Fruit fly (Drosophila melanogaster): ENCODE data around the gene CG12104.

The CG12104 gene

DNA sequence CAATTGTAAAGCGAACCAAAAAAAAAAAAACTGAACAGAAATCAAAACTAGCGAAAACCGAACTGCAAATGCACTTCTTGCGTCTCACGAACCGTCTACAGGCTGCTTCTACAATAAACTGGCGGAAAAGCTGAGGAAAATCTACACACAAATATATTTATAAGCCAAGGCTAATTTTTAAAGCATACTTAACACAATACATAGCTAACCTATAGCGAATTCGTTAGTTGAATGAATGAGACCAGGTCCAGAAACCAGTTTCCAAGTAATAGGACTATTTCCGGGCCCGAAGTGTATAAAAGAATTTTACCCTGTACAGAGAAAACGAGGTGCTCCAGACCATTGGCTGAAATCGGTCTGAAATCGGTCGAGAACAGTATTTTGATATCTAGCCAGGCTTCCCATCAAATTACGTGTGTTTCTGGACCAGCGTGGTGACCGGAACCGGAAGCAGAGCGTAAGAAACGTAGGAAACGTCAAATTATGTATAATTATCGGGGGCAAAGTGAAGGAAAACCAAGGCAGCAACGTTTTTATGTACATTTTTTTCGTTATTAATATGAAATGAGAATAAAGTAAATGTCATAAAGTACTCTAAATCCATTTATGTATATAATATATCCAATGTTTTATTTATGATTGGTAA lies 26.6 kb downstream of the CG12104 start (continued):
- TF ChIP-seq CG13287 (GFP tag; IDR thresholded peaks at IDR 0.05; ENCODE audit: partially characterized antibody) (no peak), CG8359 (GFP tag; optimal IDR thresholded peaks at IDR 0.05; ENCODE audit: borderline replicate concordance) (no peak), Drgx (GFP tag; IDR thresholded peaks at IDR 0.05) (peak; percentile 19; the same call in 1 of the 2 replicates), CG6813 (GFP tag; optimal IDR thresholded peaks at IDR 0.05) (no peak), CG15011 (GFP tag; optimal IDR thresholded peaks at IDR 0.05) (no peak), Gug (GFP tag; IDR thresholded peaks at IDR 0.05) (no peak), CG7271 (tag; optimal IDR thresholded peaks at IDR 0.05) (peak; percentile 18), CG10462 (GFP tag; optimal IDR thresholded peaks at IDR 0.05) (no peak), CG2120 (GFP tag; optimal IDR thresholded peaks at IDR 0.05) (no peak), Hey (tag; optimal IDR thresholded peaks at IDR 0.05) (no peak), Med (GFP tag) (peak; percentile 48), CG6791 (GFP tag; IDR thresholded peaks at IDR 0.05; ENCODE audit: partially characterized antibody) (no peak), CG31224 (GFP tag; IDR thresholded peaks at IDR 0.05) (no peak), br (optimal IDR thresholded peaks at IDR 0.05) (no peak), CG6765 (GFP tag; optimal IDR thresholded peaks at IDR 0.05) (no peak), Nf-YB (GFP tag; optimal IDR thresholded peaks at IDR 0.05) (no peak), CG4360 (GFP tag; IDR thresholded peaks at IDR 0.05) (no peak), CG4282 (GFP tag; optimal IDR thresholded peaks at IDR 0.05) (peak; percentile 3), mirr (GFP tag; optimal IDR thresholded peaks at IDR 0.05) (no peak), Mad (GFP tag; optimal IDR thresholded peaks at IDR 0.05) (no peak), ssp (GFP tag; IDR thresholded peaks at IDR 0.05) (no peak), CG1792 (GFP tag; optimal IDR thresholded peaks at IDR 0.05) (no peak), CG17186 (GFP tag; optimal IDR thresholded peaks at IDR 0.05) (no peak), CG12391 (tag; optimal IDR thresholded peaks at IDR 0.05) (no peak), dmrt11E (tag; optimal IDR thresholded peaks at IDR 0.05) (peak; percentile 5), pnt (GFP tag; optimal IDR thresholded peaks at IDR 0.05) (no peak), hkb (optimal IDR thresholded peaks at IDR 0.05) (no peak), hkb (GFP tag; IDR thresholded peaks at IDR 0.05) (peak; percentile 37; the same call in 1 of the 2 replicates)

DNA sequence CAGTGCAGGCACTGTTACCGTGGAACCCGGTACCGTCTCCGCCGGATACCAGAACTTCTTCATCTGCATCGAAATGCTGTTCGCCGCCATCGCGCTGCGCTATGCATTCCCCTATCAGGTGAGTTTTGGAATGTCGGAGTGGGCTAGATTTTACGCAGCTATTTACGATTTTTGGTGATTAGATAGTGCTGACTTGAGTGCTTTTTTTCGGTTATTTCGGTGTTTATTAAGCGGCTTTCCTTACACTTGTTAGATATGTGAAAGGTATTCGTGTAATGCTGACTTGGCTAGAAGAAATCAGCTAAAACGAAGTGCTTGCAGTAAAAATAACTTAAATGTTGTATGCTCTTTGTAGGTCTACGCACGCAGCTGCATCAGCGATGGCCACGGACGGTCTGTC lies 29.3 kb downstream of the CG12104 start:
- TF ChIP-seq sd (tag; optimal IDR thresholded peaks at IDR 0.05) (peak; percentile 97), CG2199 (GFP tag; IDR thresholded peaks at IDR 0.05) (0 out of 3 replicates have a peak, but pooled peaks have one; percentile 66), ara (GFP tag; IDR thresholded peaks at IDR 0.05) (no peak), vnd (GFP tag; IDR thresholded peaks at IDR 0.05; ENCODE audit: partially characterized antibody) (peak; percentile 20; the same call in 1 of the 3 replicates), wek (GFP tag; optimal IDR thresholded peaks at IDR 0.05) (peak; percentile 15)

DNA sequence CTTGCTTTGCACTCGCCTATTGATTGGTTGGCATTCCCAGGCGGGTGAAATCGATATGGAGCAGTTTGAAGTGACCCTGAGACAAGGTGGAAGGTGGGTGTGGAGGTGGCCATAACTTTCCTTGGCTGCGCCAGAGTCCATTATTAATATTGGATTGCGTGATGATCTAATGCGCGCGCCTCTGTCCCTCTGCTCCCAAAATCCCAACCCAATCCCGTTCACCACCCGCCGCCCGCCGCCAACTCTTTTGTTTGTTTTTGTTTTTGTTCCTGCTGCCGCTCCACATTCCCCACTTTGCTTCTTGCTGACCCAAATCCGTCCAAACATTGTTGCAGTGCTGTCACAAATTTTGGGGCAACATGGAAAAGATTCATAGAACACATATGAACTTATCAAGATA lies 31.4 kb downstream of the CG12104 start:
- TF ChIP-seq ERR (GFP tag; optimal IDR thresholded peaks at IDR 0.05) (no peak), Dip3 (GFP tag; optimal IDR thresholded peaks at IDR 0.05) (no peak), CG9817 (tag; optimal IDR thresholded peaks at IDR 0.05) (no peak), CG7987 (GFP tag; optimal IDR thresholded peaks at IDR 0.05) (no peak), sd (tag; optimal IDR thresholded peaks at IDR 0.05) (peak; percentile 42), chinmo (GFP tag; IDR thresholded peaks at IDR 0.05; ENCODE audit: partially characterized antibody) (0 out of 4 replicates have a peak, but pooled peaks have one; percentile 43), crol (GFP tag; IDR thresholded peaks at IDR 0.05) (peak; percentile 69), onecut (GFP tag; IDR thresholded peaks at IDR 0.05) (peak; percentile 36), Ets97D (GFP tag; optimal IDR thresholded peaks at IDR 0.05) (no peak), Pdp1 (GFP tag; optimal IDR thresholded peaks at IDR 0.05) (peak in 1 of 2 experiments; percentile 13), bab2 (GFP tag; optimal IDR thresholded peaks at IDR 0.05) (no peak), so (GFP tag; IDR thresholded peaks at IDR 0.05) (peak; percentile 68; the same call in 2 of the 3 replicates), HHEX (GFP tag; optimal IDR thresholded peaks at IDR 0.05) (no peak), CG12769 (tag; optimal IDR thresholded peaks at IDR 0.05) (peak; percentile 59), CG17385 (GFP tag; optimal IDR thresholded peaks at IDR 0.05) (peak; percentile 6), z (GFP tag; IDR thresholded peaks at IDR 0.05) (0 out of 3 replicates have a peak, but pooled peaks have one; percentile 55)
